Worm (Caenorhabditis elegans) whole organism, young adult: Measurements from ENCODE around the gene H01M10.1.

Experiments used
- attf-5 ChIP-seq: fragments of 200-800 bp; sonication (Bioruptor generic); optimal IDR thresholded peaks from 2 replicates; lab custom pipeline; 2018; ENCODE audit warnings: mild to moderate bottlenecking, missing genetic modification characterization, missing compliant biosample characterization
- hmg-20 ChIP-seq: fragments of 200-800 bp; sonication (Bioruptor generic); IDR thresholded peaks from 2 replicates; pipeline ENCODE4 v1.3.6; 2022; ENCODE audit warnings: missing genetic modification reagents, missing genetic modification characterization, missing compliant biosample characterization
- lag-1 ChIP-seq: fragments of 200-800 bp; sonication (Bioruptor generic); IDR thresholded peaks from 2 replicates; pipeline ENCODE4 v1.3.6; 2022; ENCODE audit warnings: missing genetic modification reagents, missing genetic modification characterization, missing compliant biosample characterization
- lin-40 ChIP-seq: sonication (generic microtip); optimal IDR thresholded peaks from 2 replicates; lab custom pipeline; 2016; ENCODE audit warnings: missing genetic modification characterization, mild to moderate bottlenecking, missing compliant biosample characterization, missing genotype, missing genetic modification reagents
- pbrm-1 ChIP-seq: fragments of 200-800 bp; sonication (Bioruptor generic); IDR thresholded peaks from 2 replicates; pipeline ENCODE4 v1.3.6; 2022; ENCODE audit warnings: missing genetic modification reagents, missing genetic modification characterization, missing compliant biosample characterization

- TF ChIP-seq hmg-20 (GFP tag; lab: Robert Waterston, UW) (no peak), lag-1 (no peak), lin-40 (tag; lab: Kevin White, UChicago) (no peak), pbrm-1 (GFP tag; lab: Robert Waterston, UW) (no peak), attf-5 (GFP tag; lab: Kevin White, UChicago) (no peak)
Measured at ce11 chrX:2580524-2580981, at the start of gene H01M10.1.
